Fruit fly (Drosophila melanogaster) whole organism, adult: ENCODE results near the gene CG34448.

Source experiments
- CG11617 ChIP-seq: fragments of 200-800 bp; sonication (Bioruptor generic); optimal IDR thresholded peaks from 2 replicates; lab custom pipeline; 2017; ENCODE audit warnings: mild to moderate bottlenecking, missing biosample characterization, missing genetic modification reagents, missing genetic modification characterization
- CG12768 ChIP-seq: fragments of 200-800 bp; sonication (Bioruptor generic); optimal IDR thresholded peaks from 2 replicates; lab custom pipeline; 2017; ENCODE audit warnings: missing biosample characterization, missing genetic modification characterization, mild to moderate bottlenecking, moderate library complexity, missing genetic modification reagents
- CG14711 ChIP-seq: fragments of 200-800 bp; sonication (Bioruptor generic); optimal IDR thresholded peaks from 2 replicates; lab custom pipeline; 2018; ENCODE audit warnings: missing biosample characterization, mild to moderate bottlenecking, missing genetic modification characterization, moderate library complexity
- CG1620 ChIP-seq: fragments of 200-800 bp; sonication (Bioruptor generic); optimal IDR thresholded peaks from 2 replicates; lab custom pipeline; 2016; ENCODE audit warnings: missing biosample characterization, missing genetic modification characterization
- CG33017 ChIP-seq: fragments of 200-800 bp; sonication (Bioruptor generic); optimal IDR thresholded peaks from 2 replicates; lab custom pipeline; 2018; ENCODE audit warnings: missing biosample characterization, mild to moderate bottlenecking, missing genetic modification characterization, moderate library complexity
- CG5204 ChIP-seq: fragments of 200-800 bp; sonication (Bioruptor generic); optimal IDR thresholded peaks from 2 replicates; lab custom pipeline; 2016; ENCODE audit warnings: missing biosample characterization, missing genetic modification characterization
- CG7045 ChIP-seq: fragments of 200-800 bp; sonication (Bioruptor generic); optimal IDR thresholded peaks from 2 replicates; lab custom pipeline; 2017; ENCODE audit warnings: missing biosample characterization, mild to moderate bottlenecking, missing genetic modification characterization
- CG7101 ChIP-seq: fragments of 200-800 bp; sonication (Bioruptor generic); optimal IDR thresholded peaks from 2 replicates; lab custom pipeline; 2018; ENCODE audit warnings: missing biosample characterization, mild to moderate bottlenecking, missing genetic modification characterization, moderate library complexity
- Clk ChIP-seq: fragments of 200-800 bp; sonication (Bioruptor generic); optimal IDR thresholded peaks from 2 replicates; lab custom pipeline; 2017; ENCODE audit warnings: missing biosample characterization, missing genetic modification characterization
- Crg-1 ChIP-seq: fragments of 200-800 bp; sonication (Bioruptor generic); optimal IDR thresholded peaks from 2 replicates; lab custom pipeline; 2016; ENCODE audit warnings: missing biosample characterization, missing genetic modification characterization
- Hr96 ChIP-seq: fragments of 200-800 bp; sonication (Bioruptor generic); optimal IDR thresholded peaks from 2 replicates; lab custom pipeline; 2016; ENCODE audit warnings: missing biosample characterization, missing genetic modification characterization
- Mnt ChIP-seq: fragments of 200-800 bp; sonication (Bioruptor generic); optimal IDR thresholded peaks from 2 replicates; lab custom pipeline; 2016; ENCODE audit warnings: missing biosample characterization, mild to moderate bottlenecking, missing genetic modification characterization
- bab1 ChIP-seq: fragments of 200-800 bp; sonication (Bioruptor generic); optimal IDR thresholded peaks from 3 replicates; lab custom pipeline; 2019; ENCODE audit warnings: missing biosample characterization, mild to moderate bottlenecking, missing genetic modification characterization, moderate library complexity
- cic ChIP-seq: fragments of 200-800 bp; sonication (Bioruptor generic); optimal IDR thresholded peaks from 2 replicates; lab custom pipeline; 2017; ENCODE audit warnings: missing biosample characterization, mild to moderate bottlenecking, missing genetic modification characterization, moderate library complexity
- cnc ChIP-seq, 2 experiments: fragments of >200 bp; optimal IDR thresholded peaks; 2 replicates each; lab custom pipeline; 2017
- kay ChIP-seq: fragments of 200-800 bp; sonication (Bioruptor generic); peaks from one replicate; lab custom pipeline; 2016; ENCODE audit warnings: missing biosample characterization, missing genetic modification characterization, borderline replicate concordance
- ovo ChIP-seq: fragments of 200-800 bp; sonication (Bioruptor generic); optimal IDR thresholded peaks from 2 replicates; lab custom pipeline; 2016; ENCODE audit warnings: missing biosample characterization, missing genetic modification characterization
- pad ChIP-seq: fragments of 200-800 bp; sonication (Bioruptor generic); optimal IDR thresholded peaks from 3 replicates; lab custom pipeline; 2017; ENCODE audit warnings: missing biosample characterization, missing genetic modification characterization, mild to moderate bottlenecking, moderate library complexity, missing genetic modification reagents
- tj ChIP-seq: fragments of 200-800 bp; sonication (Bioruptor generic); optimal IDR thresholded peaks from 3 replicates; lab custom pipeline; 2017; ENCODE audit warnings: missing biosample characterization, mild to moderate bottlenecking, missing genetic modification characterization, moderate library complexity
- toe ChIP-seq: fragments of 200-800 bp; sonication (Bioruptor generic); optimal IDR thresholded peaks from 2 replicates; lab custom pipeline; 2016; ENCODE audit warnings: missing biosample characterization, missing genetic modification characterization

Gene CG34448

dm6 chr2L:2433494-2434054 lies 15.8 kb upstream of the CG34448 start:
- TF ChIP-seq CG33017 (peak; percentile 72), CG5204 (GFP tag; lab: Kevin White, UChicago) (peak; percentile 72), Clk (GFP tag; lab: Kevin White, UChicago) (peak; percentile 20), tj (GFP tag; lab: Kevin White, UChicago) (peak; percentile 10), CG11617 (no peak), kay (GFP tag; lab: Kevin White, UChicago) (peak; percentile 45), cic (GFP tag; lab: Kevin White, UChicago) (no peak), CG14711 (peak; percentile 42), ovo (GFP tag; lab: Kevin White, UChicago) (no peak), toe (GFP tag; lab: Kevin White, UChicago) (peak; percentile 48), Mnt (no peak), bab1 (GFP tag; lab: Kevin White, UChicago) (no peak), CG12768 (GFP tag; lab: Kevin White, UChicago) (peak; percentile 57), Hr96 (GFP tag; lab: Kevin White, UChicago) (peak; percentile 55), CG7045 (GFP tag; lab: Kevin White, UChicago) (peak; percentile 74), CG1620 (GFP tag; lab: Kevin White, UChicago) (no peak), CG7101 (tag; lab: Kevin White, UChicago) (peak; percentile 60), cnc (optimal IDR thresholded peaks at IDR 0.05; lab: Kevin White, UChicago) (no peak)

- TF ChIP-seq Clk (GFP tag; lab: Kevin White, UChicago) (no peak), Crg-1 (GFP tag; lab: Kevin White, UChicago) (no peak), CG7045 (GFP tag; lab: Kevin White, UChicago) (no peak), ovo (GFP tag; lab: Kevin White, UChicago) (no peak), CG11617 (no peak), CG7101 (tag; lab: Kevin White, UChicago) (no peak), cic (GFP tag; lab: Kevin White, UChicago) (no peak), Hr96 (GFP tag; lab: Kevin White, UChicago) (no peak), cnc (optimal IDR thresholded peaks at IDR 0.05; lab: Kevin White, UChicago) (no peak), toe (GFP tag; lab: Kevin White, UChicago) (no peak), kay (GFP tag; lab: Kevin White, UChicago) (no peak)
Measured at dm6 chr2L:2432809-2433493, 15.2 kb upstream of the CG34448 start.

DNA sequence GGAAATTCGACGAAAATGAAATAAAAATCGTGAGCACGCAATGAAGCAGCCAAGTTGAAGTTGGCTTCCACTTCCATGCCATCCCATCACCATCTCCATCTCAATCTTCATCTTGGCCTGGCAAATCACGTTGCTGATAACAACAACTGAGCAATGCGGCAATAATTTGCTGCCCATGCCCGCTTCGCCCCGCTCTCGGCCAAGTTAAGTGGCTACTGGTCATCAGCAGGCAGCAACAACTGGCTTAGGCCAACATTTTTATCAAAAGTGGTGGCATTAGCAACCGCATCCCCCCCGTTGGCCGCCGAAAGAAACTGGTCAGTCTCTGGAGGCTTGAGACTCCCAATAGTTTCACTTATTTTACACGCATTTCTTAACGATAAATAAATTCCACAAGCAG lies 12.5 kb upstream of the CG34448 start:
- TF ChIP-seq CG1620 (GFP tag; lab: Kevin White, UChicago) (no peak), cnc (optimal IDR thresholded peaks at IDR 0.05; lab: Kevin White, UChicago) (no peak), kay (GFP tag; lab: Kevin White, UChicago) (no peak), Hr96 (GFP tag; lab: Kevin White, UChicago) (no peak), tj (GFP tag; lab: Kevin White, UChicago) (no peak), toe (GFP tag; lab: Kevin White, UChicago) (no peak), bab1 (GFP tag; lab: Kevin White, UChicago) (no peak), cic (GFP tag; lab: Kevin White, UChicago) (no peak), Clk (GFP tag; lab: Kevin White, UChicago) (no peak)

DNA sequence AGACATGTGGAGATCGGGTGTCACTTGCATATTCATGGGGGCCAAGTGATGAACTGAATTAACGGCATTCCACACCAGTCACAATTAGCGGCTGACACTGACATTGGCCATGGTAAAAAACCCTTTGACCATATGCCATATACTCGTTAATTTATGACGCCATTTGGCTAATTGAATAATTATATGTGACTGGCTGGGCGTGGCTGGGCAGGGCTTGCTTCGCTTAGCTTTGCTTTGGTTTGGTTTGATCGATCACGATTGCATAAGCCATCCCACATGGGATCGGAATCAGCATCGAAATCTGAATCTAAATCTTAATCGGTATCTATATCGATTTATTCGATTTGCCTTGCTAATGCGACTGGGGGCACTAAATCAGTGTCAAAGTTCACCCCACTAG lies 11.8 kb upstream of the CG34448 start:
- TF ChIP-seq cic (GFP tag; lab: Kevin White, UChicago), result no peak
- peak; percentile 52 for TF ChIP-seq kay (GFP tag; lab: Kevin White, UChicago)

DNA sequence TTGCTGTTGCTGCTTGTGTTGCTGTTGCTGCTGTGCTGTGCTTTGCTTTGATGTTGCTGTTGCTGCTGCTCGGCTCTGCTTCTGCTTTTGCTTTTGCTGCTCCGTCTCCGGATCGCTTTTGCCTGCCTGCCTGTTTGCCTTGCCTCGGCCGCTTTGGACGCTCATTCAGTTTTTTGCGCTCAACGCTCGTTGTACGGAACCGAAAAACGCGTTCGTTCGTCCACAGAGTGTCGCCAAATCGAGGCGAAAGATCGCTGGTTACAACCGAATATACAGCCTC lies 10.4 kb upstream of the CG34448 start, which contains the start of gene dpp:
Gene dpp, plus strand, starts transcription at position 164 of the 280 bp plus-strand sequence.
- TF ChIP-seq CG33017, result no peak
- no peak for TF ChIP-seq bab1 (GFP tag; lab: Kevin White, UChicago)
- TF ChIP-seq pad, result no peak
- TF ChIP-seq toe (GFP tag; lab: Kevin White, UChicago), result no peak
- TF ChIP-seq CG5204 (GFP tag; lab: Kevin White, UChicago), result no peak
- no peak for TF ChIP-seq cnc (optimal IDR thresholded peaks at IDR 0.05; lab: Kevin White, UChicago)
- no peak for TF ChIP-seq CG7101 (tag; lab: Kevin White, UChicago)
- no peak for TF ChIP-seq Mnt
- TF ChIP-seq CG12768 (GFP tag; lab: Kevin White, UChicago), result no peak
- TF ChIP-seq CG7045 (GFP tag; lab: Kevin White, UChicago), result no peak
- no peak for TF ChIP-seq CG1620 (GFP tag; lab: Kevin White, UChicago)
- TF ChIP-seq ovo (GFP tag; lab: Kevin White, UChicago), result no peak
- TF ChIP-seq Clk (GFP tag; lab: Kevin White, UChicago), result no peak
- no peak for TF ChIP-seq kay (GFP tag; lab: Kevin White, UChicago)
- TF ChIP-seq CG14711, result no peak
- TF ChIP-seq tj (GFP tag; lab: Kevin White, UChicago), result no peak
- no peak for TF ChIP-seq cic (GFP tag; lab: Kevin White, UChicago)
- no peak for TF ChIP-seq Crg-1 (GFP tag; lab: Kevin White, UChicago)
